Worm (Caenorhabditis elegans) whole organism, L2 larva: Measurements from ENCODE around the gene F26C11.3.

Experiments
- C34F6.9 ChIP-seq: fragments of 150-350 bp; optimal IDR thresholded peaks from 2 replicates; lab custom pipeline; 2014; ENCODE audit warnings: missing biosample characterization, missing genetic modification characterization
- F13H6.1 ChIP-seq: sonication (generic microtip); optimal IDR thresholded peaks from 2 replicates; lab custom pipeline; 2016; ENCODE audit warnings: missing genetic modification characterization, missing compliant biosample characterization
- R02D3.7 ChIP-seq: fragments of 150-350 bp; optimal IDR thresholded peaks from 2 replicates; lab custom pipeline; 2014; ENCODE audit warnings: missing biosample characterization, missing genetic modification characterization
- Y55F3AM.14 ChIP-seq: fragments of 200-800 bp; sonication (Bioruptor generic); optimal IDR thresholded peaks from 2 replicates; lab custom pipeline; 2018; ENCODE audit warnings: mild to moderate bottlenecking, missing genetic modification characterization, missing compliant biosample characterization
- ZK546.5 ChIP-seq: sonication (generic microtip); optimal IDR thresholded peaks from 2 replicates; lab custom pipeline; 2017; ENCODE audit warnings: missing biosample characterization, missing genetic modification characterization
- aly-2 ChIP-seq: fragments of 150-350 bp; optimal IDR thresholded peaks from 2 replicates; lab custom pipeline; 2014; ENCODE audit warnings: missing biosample characterization, missing genetic modification characterization
- ama-1 ChIP-seq: fragments of 150-350 bp; optimal IDR thresholded peaks from 2 replicates; lab custom pipeline; 2018; ENCODE audit warnings: inconsistent platforms
- ceh-16 ChIP-seq: fragments of 150-350 bp; optimal IDR thresholded peaks from 2 replicates; lab custom pipeline; 2014; ENCODE audit warnings: missing biosample characterization, missing genetic modification characterization
- ceh-82 ChIP-seq: fragments of 150-350 bp; optimal IDR thresholded peaks from 2 replicates; lab custom pipeline; 2014; ENCODE audit warnings: missing biosample characterization, missing genetic modification characterization
- crh-2 ChIP-seq: sonication (generic microtip); optimal IDR thresholded peaks from 2 replicates; lab custom pipeline; 2017; ENCODE audit warnings: missing biosample characterization, missing genetic modification characterization
- dmd-4 ChIP-seq: sonication (generic microtip); optimal IDR thresholded peaks from 2 replicates; lab custom pipeline; 2017; ENCODE audit warnings: missing biosample characterization, missing genetic modification characterization
- elt-1 ChIP-seq: fragments of 150-350 bp; optimal IDR thresholded peaks from 2 replicates; lab custom pipeline; 2014; ENCODE audit warnings: missing biosample characterization, missing genetic modification characterization
- elt-3 ChIP-seq: sonication (generic microtip); optimal IDR thresholded peaks from 2 replicates; lab custom pipeline; 2017; ENCODE audit warnings: missing biosample characterization, missing genetic modification characterization
- fos-1 ChIP-seq: fragments of 150-350 bp; optimal IDR thresholded peaks from 2 replicates; lab custom pipeline; 2014; ENCODE audit warnings: missing biosample characterization, missing genetic modification characterization
- lin-11 ChIP-seq: fragments of 150-350 bp; sonication (generic microtip); optimal IDR thresholded peaks from 2 replicates; lab custom pipeline; 2014; ENCODE audit warnings: missing biosample characterization, missing genetic modification characterization, inconsistent platforms, mixed read lengths
- lin-39 ChIP-seq: fragments of 150-350 bp; optimal IDR thresholded peaks from 2 replicates; lab custom pipeline; 2014; ENCODE audit warnings: missing biosample characterization, missing genetic modification reagents, missing genetic modification characterization
- lsy-2 ChIP-seq, 2 experiments: fragments of 150-350 bp in 1 of 2; sonication (generic microtip) in 1 of 2; optimal IDR thresholded peaks; 2 replicates each; lab custom pipeline; 2014 to 2017; ENCODE audit warnings: missing biosample characterization in 2 of 2, missing genetic modification characterization in 2 of 2
- mab-5 ChIP-seq: fragments of 150-350 bp; optimal IDR thresholded peaks from 2 replicates; lab custom pipeline; 2014; ENCODE audit warnings: missing biosample characterization, missing genetic modification characterization
- nhr-10 ChIP-seq: sonication (generic microtip); optimal IDR thresholded peaks from 2 replicates; lab custom pipeline; 2017; ENCODE audit warnings: missing biosample characterization, missing genetic modification characterization
- nhr-11 ChIP-seq: fragments of 150-350 bp; optimal IDR thresholded peaks from 2 replicates; lab custom pipeline; 2014; ENCODE audit warnings: missing biosample characterization, missing genetic modification characterization
- nhr-129 ChIP-seq: fragments of 150-350 bp; optimal IDR thresholded peaks from 2 replicates; lab custom pipeline; 2014; ENCODE audit warnings: missing biosample characterization, missing genetic modification characterization
- nhr-21 ChIP-seq: fragments of 150-350 bp; optimal IDR thresholded peaks from 2 replicates; lab custom pipeline; 2014; ENCODE audit warnings: missing biosample characterization, missing genetic modification characterization
- nhr-23 ChIP-seq: fragments of 150-350 bp; optimal IDR thresholded peaks from 2 replicates; lab custom pipeline; 2014; ENCODE audit warnings: missing biosample characterization, missing genetic modification reagents, missing genetic modification characterization
- nhr-237 ChIP-seq: fragments of 150-350 bp; optimal IDR thresholded peaks from 2 replicates; lab custom pipeline; 2014; ENCODE audit warnings: missing biosample characterization, missing genetic modification characterization
- nhr-25 ChIP-seq: fragments of 150-350 bp; sonication (generic microtip); optimal IDR thresholded peaks from 3 replicates; lab custom pipeline; 2014; ENCODE audit warnings: missing biosample characterization, missing genetic modification characterization
- nhr-6 ChIP-seq: fragments of 150-350 bp; optimal IDR thresholded peaks from 2 replicates; lab custom pipeline; 2014; ENCODE audit warnings: missing biosample characterization, missing genetic modification characterization
- sem-4 ChIP-seq: fragments of 150-350 bp; optimal IDR thresholded peaks from 2 replicates; lab custom pipeline; 2014; ENCODE audit warnings: missing biosample characterization, missing genetic modification reagents, missing genetic modification characterization
- skn-1 ChIP-seq: sonication (generic microtip); optimal IDR thresholded peaks from 2 replicates; lab custom pipeline; 2017; ENCODE audit warnings: missing biosample characterization, missing genetic modification characterization
- sma-3 ChIP-seq: sonication (generic microtip); optimal IDR thresholded peaks from 2 replicates; lab custom pipeline; 2016; ENCODE audit warnings: missing genetic modification reagents, missing genetic modification characterization, missing compliant biosample characterization
- snpc-4 ChIP-seq: fragments of 150-350 bp; optimal IDR thresholded peaks from 2 replicates; lab custom pipeline; 2014; ENCODE audit warnings: missing biosample characterization, missing genetic modification characterization
- unc-39 ChIP-seq: fragments of 150-350 bp; optimal IDR thresholded peaks from 2 replicates; lab custom pipeline; 2014; ENCODE audit warnings: missing biosample characterization, missing genetic modification characterization
- unc-55 ChIP-seq: fragments of 150-350 bp; sonication (generic microtip); optimal IDR thresholded peaks from 3 replicates; lab custom pipeline; 2014; ENCODE audit warnings: missing biosample characterization, missing genetic modification reagents, missing genetic modification characterization
- zag-1 ChIP-seq: fragments of 150-350 bp; optimal IDR thresholded peaks from 2 replicates; lab custom pipeline; 2014; ENCODE audit warnings: missing biosample characterization, missing genetic modification characterization
- ztf-1 ChIP-seq: fragments of 200-800 bp; sonication (Bioruptor generic); conservative IDR thresholded peaks from 2 replicates; pipeline ENCODE4 v1.3.6; 2022; ENCODE audit warnings: missing genetic modification characterization, missing compliant biosample characterization
- ztf-11 ChIP-seq: sonication (generic microtip); optimal IDR thresholded peaks from 2 replicates; lab custom pipeline; 2017; ENCODE audit warnings: missing biosample characterization, missing genetic modification characterization
- ztf-4 ChIP-seq: fragments of 150-350 bp; optimal IDR thresholded peaks from 2 replicates; lab custom pipeline; 2014; ENCODE audit warnings: missing biosample characterization, missing genetic modification characterization

Gene F26C11.3

DNA sequence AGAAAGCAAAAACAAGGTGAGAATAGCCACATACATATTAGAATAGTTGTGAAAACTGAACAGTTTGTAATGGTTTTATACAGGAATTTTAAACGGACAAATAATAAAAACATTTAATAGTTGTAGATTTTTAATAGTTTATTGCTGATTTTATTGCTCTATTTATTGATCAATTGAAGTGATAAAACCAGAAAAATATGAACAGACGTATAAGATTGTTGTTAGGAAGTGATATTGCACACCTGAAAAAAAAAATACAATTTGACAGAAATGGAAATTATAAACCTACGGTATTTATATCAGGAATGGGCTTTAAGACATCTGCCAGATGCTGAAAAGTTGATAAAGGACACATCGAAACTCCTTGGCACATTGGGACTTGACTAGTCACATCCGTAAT, 3.0 kb upstream of the F26C11.3 start, which contains the start of gene C05C10.8:
Gene C05C10.8, minus strand, starts transcription at position 101 of the 400 bp plus-strand sequence.
- TF ChIP-seq sma-3 (GFP tag; lab: Kevin White, UChicago) (no peak), nhr-11 (tag; lab: Kevin White, UChicago) (no peak), C34F6.9 (no peak), mab-5 (no peak), lin-11 (tag; lab: Kevin White, UChicago) (no peak), Y55F3AM.14 (GFP tag; lab: Kevin White, UChicago) (no peak)

DNA sequence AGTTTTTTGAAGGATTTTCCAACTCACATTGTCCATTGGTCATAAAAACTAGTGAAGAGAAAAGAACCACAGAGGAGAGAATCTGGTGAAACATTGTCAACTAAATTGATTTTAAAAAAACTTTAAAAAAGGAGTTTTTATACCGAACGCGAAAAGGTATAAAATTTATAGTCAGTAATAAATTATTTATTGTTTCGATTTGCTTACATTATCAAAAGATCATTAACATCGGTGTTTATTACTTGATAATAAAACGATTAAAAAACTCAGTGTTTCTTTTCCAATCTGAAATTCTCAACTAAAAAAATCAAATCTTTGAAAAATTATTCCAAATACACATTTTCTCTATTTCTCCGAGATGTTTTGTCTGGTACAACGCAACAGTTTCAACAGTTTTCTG, 1.3 kb upstream of the F26C11.3 start, which contains the start of gene F26C11.4:
Gene F26C11.4, minus strand, starts transcription at position 101 of the 400 bp plus-strand sequence.
- no peak for TF ChIP-seq zag-1 (tag; lab: Kevin White, UChicago)
- no peak for TF ChIP-seq fos-1 (tag; lab: Kevin White, UChicago)
- TF ChIP-seq snpc-4 (tag; lab: Kevin White, UChicago) = no peak
- no peak for TF ChIP-seq ceh-82 (tag; lab: Kevin White, UChicago)
- no peak for TF ChIP-seq lin-11 (tag; lab: Kevin White, UChicago)
- TF ChIP-seq Y55F3AM.14 (GFP tag; lab: Kevin White, UChicago) = no peak
- TF ChIP-seq, all 48 proteins: peak for 0

DNA sequence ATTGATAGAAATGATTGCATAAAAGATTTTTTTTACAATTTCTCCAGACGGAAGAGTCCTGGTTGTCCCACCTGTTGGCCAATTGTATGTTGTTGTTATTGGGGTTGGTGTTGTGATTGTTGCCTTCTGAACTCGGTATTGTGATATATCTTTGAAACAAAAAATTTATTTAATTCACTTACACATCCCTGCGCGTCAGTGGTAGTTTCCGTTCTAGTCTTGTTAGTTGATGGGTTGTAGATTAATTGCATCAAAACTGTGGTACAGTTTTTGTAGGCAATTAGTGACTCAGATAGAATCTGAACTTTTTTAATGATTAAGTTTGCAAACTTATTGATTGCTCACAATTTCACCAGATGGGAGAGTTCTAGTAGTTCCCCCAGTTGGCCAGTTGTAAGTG, 10.4 kb downstream of the F26C11.3 start:
- TF ChIP-seq nhr-129 (tag; lab: Kevin White, UChicago) (no peak), R02D3.7 (tag; lab: Kevin White, UChicago) (no peak), aly-2 (tag; lab: Kevin White, UChicago) (no peak), nhr-25 (tag; lab: Kevin White, UChicago) (no peak), nhr-237 (tag; lab: Kevin White, UChicago) (no peak), crh-2 (tag; lab: Kevin White, UChicago) (no peak), elt-3 (tag; lab: Kevin White, UChicago) (no peak), ceh-16 (no peak), nhr-21 (tag; lab: Kevin White, UChicago) (no peak), mab-5 (no peak)

DNA sequence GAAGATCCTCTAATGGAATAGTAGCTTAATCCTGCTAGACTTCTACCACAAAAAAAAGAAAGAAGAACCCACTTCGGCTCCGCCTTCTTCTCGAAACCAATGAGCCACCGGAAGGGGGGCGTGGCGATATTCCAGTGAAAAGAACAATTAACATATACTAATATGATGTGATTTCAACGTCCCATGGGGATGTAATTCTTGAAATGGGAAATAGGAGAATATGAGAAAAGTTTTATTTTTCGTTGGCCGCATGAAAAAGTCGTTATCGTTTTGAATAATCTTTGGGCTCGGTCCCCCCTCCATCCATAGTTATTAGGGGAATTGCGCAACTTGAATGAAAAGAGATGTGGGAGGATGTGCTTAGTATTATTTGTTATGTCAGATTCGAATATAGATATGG, 14.6 kb downstream of the F26C11.3 start, which contains the start of gene unc-4:
Gene unc-4, minus strand, starts transcription at position 101 of the 400 bp plus-strand sequence.
- no peak for TF ChIP-seq ZK546.5 (tag; lab: Kevin White, UChicago)
- TF ChIP-seq unc-55 (GFP tag; lab: Kevin White, UChicago) = no peak
- TF ChIP-seq nhr-129 (tag; lab: Kevin White, UChicago) = no peak

DNA sequence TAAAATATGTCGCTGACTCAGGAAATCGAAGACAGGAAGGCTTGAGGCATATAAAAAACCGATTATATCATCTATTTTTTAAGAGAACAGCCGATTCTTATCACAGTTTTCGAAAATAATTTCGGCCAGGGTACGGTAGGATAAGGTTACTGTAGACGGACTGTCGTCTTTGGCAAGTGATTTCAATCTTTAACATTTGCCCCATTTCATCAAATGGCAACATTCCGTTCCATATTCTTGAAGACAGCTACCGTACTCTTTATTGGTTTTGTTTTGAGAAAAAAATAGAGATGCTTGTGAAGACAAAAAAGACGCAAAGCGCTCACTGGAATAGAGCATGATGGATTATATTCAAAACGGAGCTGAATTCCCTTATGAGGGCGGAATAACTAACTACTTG, 16.2 kb downstream of the F26C11.3 start:
- TF ChIP-seq lin-39 (tag; lab: Kevin White, UChicago) (no peak), dmd-4 (tag; lab: Kevin White, UChicago) (no peak), nhr-21 (tag; lab: Kevin White, UChicago) (no peak), unc-39 (tag; lab: Kevin White, UChicago) (no peak), unc-55 (GFP tag; lab: Kevin White, UChicago) (no peak), ztf-1 (GFP tag; lab: Robert Waterston, UW) (no peak), crh-2 (tag; lab: Kevin White, UChicago) (no peak), elt-3 (tag; lab: Kevin White, UChicago) (no peak), nhr-237 (tag; lab: Kevin White, UChicago) (no peak), nhr-10 (no peak), F13H6.1 (no peak), nhr-6 (tag; lab: Kevin White, UChicago) (no peak), aly-2 (tag; lab: Kevin White, UChicago) (no peak), sem-4 (tag; lab: Kevin White, UChicago) (no peak), elt-1 (tag; lab: Kevin White, UChicago) (no peak), lsy-2 (tag; optimal IDR thresholded peaks at IDR 0.05; lab: Kevin White, UChicago) (no peak)
- TF ChIP-seq, all 48 proteins: peak for 0

ce11 chrII:9895173-9895572, 19.7 kb downstream of the F26C11.3 start:
- no peak for TF ChIP-seq Y55F3AM.14 (GFP tag; lab: Kevin White, UChicago)
- no peak for TF ChIP-seq snpc-4 (tag; lab: Kevin White, UChicago)
- no peak for TF ChIP-seq F13H6.1
- TF ChIP-seq ztf-11 (tag; lab: Kevin White, UChicago) = no peak
- TF ChIP-seq skn-1 (tag; lab: Kevin White, UChicago) = no peak
- no peak for TF ChIP-seq nhr-10
- TF ChIP-seq aly-2 (tag; lab: Kevin White, UChicago) = no peak
- TF ChIP-seq ztf-4 = no peak
- no peak for TF ChIP-seq crh-2 (tag; lab: Kevin White, UChicago)
- no peak for TF ChIP-seq nhr-11 (tag; lab: Kevin White, UChicago)
- no peak for TF ChIP-seq ama-1
- no peak for TF ChIP-seq unc-39 (tag; lab: Kevin White, UChicago)
- no peak for TF ChIP-seq nhr-23 (tag; lab: Kevin White, UChicago)
- no peak for TF ChIP-seq lin-39 (tag; lab: Kevin White, UChicago)
- TF ChIP-seq, all 48 proteins: peak for 0
